Worm (Caenorhabditis elegans): ENCODE data around the gene zen-4.

The zen-4 gene

ce11 chrIV:6117741-6118265 lies at the start of gene zen-4:
Gene zen-4 (plus strand): TSS chrIV:6118215.
- TF ChIP-seq daf-19 (GFP tag; conservative IDR thresholded peaks at IDR 0.05) (peak; percentile 47; the same call in 1 of the 2 replicates), Y75B8A.6 (GFP tag; IDR thresholded peaks at IDR 0.05) (no peak), ZK546.5 (tag; optimal IDR thresholded peaks at IDR 0.05) (no peak), nhr-25 (tag; optimal IDR thresholded peaks at IDR 0.05; ENCODE audit: borderline replicate concordance, insufficient read depth) (no peak), lin-39 (tag; optimal IDR thresholded peaks at IDR 0.05) (no peak), mes-2 (tag; optimal IDR thresholded peaks at IDR 0.05; ENCODE audit: poor library complexity, severe bottlenecking) (peak; percentile 79), pha-4 (GFP tag; IDR thresholded peaks at IDR 0.05) (peak; percentile 55; the same call in 1 of the 2 replicates), pha-4 (tag; optimal IDR thresholded peaks at IDR 0.05) (no peak), ama-1 (optimal IDR thresholded peaks at IDR 0.05) (peak; percentile 8), snpc-1.2 (GFP tag; IDR thresholded peaks at IDR 0.05) (peak; percentile 100), aha-1 (tag) (no peak), snpc-4 (tag; optimal IDR thresholded peaks at IDR 0.05) (peak; percentile 79), spr-3 (GFP tag; optimal IDR thresholded peaks at IDR 0.05) (peak; percentile 30), daf-16 (GFP tag; optimal IDR thresholded peaks at IDR 0.05) (peak in 1 of 2 experiments; percentile 52), daf-16 (tag; optimal IDR thresholded peaks at IDR 0.05) (peak; percentile 22), jun-1 (tag; optimal IDR thresholded peaks at IDR 0.05) (no peak), F49E8.2 (tag; optimal IDR thresholded peaks at IDR 0.05; ENCODE audit: borderline replicate concordance) (peak; percentile 98), duxl-1 (tag; optimal IDR thresholded peaks at IDR 0.05; ENCODE audit: poor library complexity) (peak; percentile 51), unc-130 (GFP tag; optimal IDR thresholded peaks at IDR 0.05) (peak; percentile 85), madf-5 (GFP tag; IDR thresholded peaks at IDR 0.05) (0 out of 4 replicates have a peak, but pooled peaks have one; percentile 50 to 53), tra-1 (GFP tag; IDR thresholded peaks at IDR 0.05) (no peak), arid-1 (GFP tag; conservative IDR thresholded peaks at IDR 0.05) (peak; percentile 78), Y5F2A.4 (GFP tag; optimal IDR thresholded peaks at IDR 0.05) (no peak), mep-1 (tag; optimal IDR thresholded peaks at IDR 0.05) (peak; percentile 68), zag-1 (tag; optimal IDR thresholded peaks at IDR 0.05) (no peak), nhr-48 (tag; optimal IDR thresholded peaks at IDR 0.05) (peak; percentile 19), zfp-3 (GFP tag; conservative IDR thresholded peaks at IDR 0.05) (0 out of 2 replicates have a peak, but pooled peaks have one; percentile 27), lin-13 (GFP tag; optimal IDR thresholded peaks at IDR 0.05) (peak; percentile 88), dpl-1 (GFP tag; optimal IDR thresholded peaks at IDR 0.05) (peak; percentile 36), unc-62 (GFP tag; optimal IDR thresholded peaks at IDR 0.05 in 1 of 2) (peak in 1 of 2 experiments; percentile 89), unc-62 (tag; optimal IDR thresholded peaks at IDR 0.05) (no peak), dve-1 (tag; optimal IDR thresholded peaks at IDR 0.05; ENCODE audit: insufficient read depth) (peak; percentile 48), mdt-29 (GFP tag; IDR thresholded peaks at IDR 0.05) (peak; percentile 90), php-3 (GFP tag; IDR thresholded peaks at IDR 0.05) (peak; percentile 55; the same call in 1 of the 2 replicates), saeg-2 (GFP tag; IDR thresholded peaks at IDR 0.05) (0 out of 2 replicates have a peak, but pooled peaks have one; percentile 24), spr-1 (tag; optimal IDR thresholded peaks at IDR 0.05) (peak; percentile 53), F10B5.3 (tag; optimal IDR thresholded peaks at IDR 0.05) (peak; percentile 9), T26A8.4 (GFP tag; IDR thresholded peaks at IDR 0.05) (peak; percentile 40; the same call in 1 of the 2 replicates), nhr-102 (tag; optimal IDR thresholded peaks at IDR 0.05) (peak; percentile 67), ceh-32 (tag; optimal IDR thresholded peaks at IDR 0.05; ENCODE audit: poor library complexity) (no peak), rbr-2 (tag; optimal IDR thresholded peaks at IDR 0.05) (peak; percentile 20), nhr-6 (tag; optimal IDR thresholded peaks at IDR 0.05) (peak; percentile 58), ceh-44 (GFP tag; IDR thresholded peaks at IDR 0.05) (peak; percentile 78; the same call in 1 of the 2 replicates), Y48G9A.11 (GFP tag; IDR thresholded peaks at IDR 0.05) (peak; percentile 92), lin-38 (GFP tag; IDR thresholded peaks at IDR 0.05) (peak; percentile 81)

All from whole organism, L4 larva.